Worm (Caenorhabditis elegans) whole organism, young adult: Measurements from ENCODE around the gene Y42H9AR.2.

Experiments used
- B0019.2 ChIP-seq: fragments of 200-800 bp; sonication (Bioruptor generic); conservative IDR thresholded peaks from 2 replicates; pipeline ENCODE4 v1.3.6; 2022; ENCODE audit warnings: missing genetic modification reagents, missing genetic modification characterization, missing compliant biosample characterization
- B0035.1 ChIP-seq: sonication (generic microtip); optimal IDR thresholded peaks from 2 replicates; lab custom pipeline; 2016; ENCODE audit warnings: missing genetic modification characterization, mild to moderate bottlenecking, missing compliant biosample characterization, missing genotype, missing genetic modification reagents
- C06A6.2 ChIP-seq: fragments of 200-800 bp; sonication (Bioruptor generic); conservative IDR thresholded peaks from 2 replicates; pipeline ENCODE4 v1.3.6; 2022; ENCODE audit warnings: missing genetic modification characterization, missing compliant biosample characterization
- C17E4.6 ChIP-seq: fragments of 200-800 bp; sonication (Bioruptor generic); IDR thresholded peaks from 2 replicates; pipeline ENCODE4 v1.3.6; 2022; ENCODE audit warnings: missing genetic modification reagents, missing genetic modification characterization, missing compliant biosample characterization
- F49E8.2 ChIP-seq: sonication (generic microtip); optimal IDR thresholded peaks from 3 replicates; lab custom pipeline; 2017; ENCODE audit warnings: missing genetic modification characterization, mild to moderate bottlenecking, missing compliant biosample characterization, antibody characterized with exemption, moderate library complexity; ENCODE audit not compliant: insufficient read depth
- F52B5.7 ChIP-seq: sonication (generic microtip); optimal IDR thresholded peaks from 2 replicates; lab custom pipeline; 2016; ENCODE audit warnings: mild to moderate bottlenecking, missing genetic modification characterization, missing compliant biosample characterization
- T07F8.4 ChIP-seq: sonication (generic microtip); optimal IDR thresholded peaks from 2 replicates; lab custom pipeline; 2016; ENCODE audit warnings: mild to moderate bottlenecking, missing genetic modification characterization, moderate library complexity, missing compliant biosample characterization
- Y56A3A.18 ChIP-seq: fragments of 200-800 bp; sonication (Bioruptor generic); IDR thresholded peaks from 2 replicates; pipeline ENCODE4 v1.3.6; 2022; ENCODE audit warnings: missing genetic modification reagents, missing genetic modification characterization, missing compliant biosample characterization
- Y79H2A.3 ChIP-seq: fragments of 200-800 bp; sonication (Bioruptor generic); conservative IDR thresholded peaks from 2 replicates; pipeline ENCODE4 v1.3.6; 2022; ENCODE audit warnings: missing genetic modification reagents, missing genetic modification characterization, missing compliant biosample characterization
- athp-1 ChIP-seq: sonication (generic microtip); optimal IDR thresholded peaks from 2 replicates; lab custom pipeline; 2017; ENCODE audit warnings: mild to moderate bottlenecking, missing genetic modification characterization, missing compliant biosample characterization
- attf-5 ChIP-seq: fragments of 200-800 bp; sonication (Bioruptor generic); optimal IDR thresholded peaks from 2 replicates; lab custom pipeline; 2018; ENCODE audit warnings: mild to moderate bottlenecking, missing genetic modification characterization, missing compliant biosample characterization
- attf-6 ChIP-seq: fragments of 200-800 bp; sonication (Bioruptor generic); IDR thresholded peaks from 2 replicates; pipeline ENCODE4 v1.3.6; 2022; ENCODE audit warnings: missing genetic modification reagents, missing genetic modification characterization, missing compliant biosample characterization
- ccch-3 ChIP-seq: fragments of 200-800 bp; sonication (Bioruptor generic); optimal IDR thresholded peaks from 2 replicates; lab custom pipeline; 2018; ENCODE audit warnings: mild to moderate bottlenecking, missing genetic modification characterization, missing compliant biosample characterization
- ceh-100 ChIP-seq: fragments of 200-800 bp; sonication (Bioruptor generic); IDR thresholded peaks from 2 replicates; pipeline ENCODE4 v1.3.6; 2022; ENCODE audit warnings: missing genetic modification reagents, missing genetic modification characterization, missing compliant biosample characterization
- ceh-79 ChIP-seq: sonication (generic microtip); optimal IDR thresholded peaks from 2 replicates; lab custom pipeline; 2017; ENCODE audit warnings: mild to moderate bottlenecking, missing genetic modification characterization, missing compliant biosample characterization
- ceh-91 ChIP-seq: fragments of 200-800 bp; sonication (Bioruptor generic); IDR thresholded peaks from 2 replicates; pipeline ENCODE4 v1.3.6; 2022; ENCODE audit warnings: missing genetic modification reagents, missing genetic modification characterization, missing compliant biosample characterization
- die-1 ChIP-seq: sonication (generic microtip); optimal IDR thresholded peaks from 2 replicates; lab custom pipeline; 2016; ENCODE audit warnings: missing genotype, mild to moderate bottlenecking, missing genetic modification characterization, missing compliant biosample characterization
- dox-1 ChIP-seq: fragments of 200-800 bp; sonication (Bioruptor generic); IDR thresholded peaks from 2 replicates; pipeline ENCODE4 v1.3.6; 2022; ENCODE audit warnings: missing genetic modification reagents, missing genetic modification characterization, missing compliant biosample characterization
- efl-1 ChIP-seq: fragments of 150-350 bp; optimal IDR thresholded peaks from 2 replicates; lab custom pipeline; 2014; ENCODE audit warnings: missing biosample characterization, missing genetic modification reagents, missing genetic modification characterization
- egrh-3 ChIP-seq: fragments of 200-800 bp; sonication (Bioruptor generic); IDR thresholded peaks from 2 replicates; pipeline ENCODE4 v1.3.6; 2022; ENCODE audit warnings: missing genetic modification reagents, missing genetic modification characterization, missing compliant biosample characterization
- ets-4 ChIP-seq: fragments of 200-800 bp; sonication (Bioruptor generic); optimal IDR thresholded peaks from 2 replicates; lab custom pipeline; 2018; ENCODE audit warnings: mild to moderate bottlenecking, missing genetic modification characterization, missing compliant biosample characterization
- gei-17 ChIP-seq: fragments of 200-800 bp; sonication (Bioruptor generic); optimal IDR thresholded peaks from 2 replicates; lab custom pipeline; 2018; ENCODE audit warnings: mild to moderate bottlenecking, missing genetic modification characterization, missing compliant biosample characterization
- hlh-12 ChIP-seq: sonication (generic microtip); optimal IDR thresholded peaks from 2 replicates; lab custom pipeline; 2016; ENCODE audit warnings: missing genetic modification characterization, missing compliant biosample characterization
- hrde-1 ChIP-seq: sonication (generic microtip); optimal IDR thresholded peaks from 2 replicates; lab custom pipeline; 2016; ENCODE audit warnings: missing genetic modification characterization, mild to moderate bottlenecking, missing compliant biosample characterization, moderate library complexity, missing genotype, missing genetic modification reagents, borderline replicate concordance
- lin-26 ChIP-seq: fragments of 200-800 bp; sonication (Bioruptor generic); IDR thresholded peaks from 2 replicates; pipeline ENCODE4 v1.3.6; 2022; ENCODE audit warnings: missing genetic modification reagents, missing genetic modification characterization, missing compliant biosample characterization
- lin-54 ChIP-seq: fragments of 200-800 bp; sonication (Bioruptor generic); optimal IDR thresholded peaks from 2 replicates; lab custom pipeline; 2018; ENCODE audit warnings: mild to moderate bottlenecking, missing genetic modification characterization, missing compliant biosample characterization
- lir-1 ChIP-seq: fragments of 200-800 bp; sonication (Bioruptor generic); conservative IDR thresholded peaks from 2 replicates; pipeline ENCODE4 v1.3.6; 2022; ENCODE audit warnings: missing genetic modification reagents, missing genetic modification characterization, missing compliant biosample characterization
- lsl-1 ChIP-seq: fragments of 200-800 bp; sonication (Bioruptor generic); optimal IDR thresholded peaks from 2 replicates; lab custom pipeline; 2018; ENCODE audit warnings: mild to moderate bottlenecking, missing genetic modification characterization, moderate library complexity, missing compliant biosample characterization
- madf-6 ChIP-seq: fragments of 200-800 bp; sonication (Bioruptor generic); IDR thresholded peaks from 2 replicates; pipeline ENCODE4 v1.3.6; 2022; ENCODE audit warnings: missing genetic modification reagents, missing genetic modification characterization, missing compliant biosample characterization
- nfya-1 ChIP-seq: sonication (generic microtip); optimal IDR thresholded peaks from 2 replicates; lab custom pipeline; 2017; ENCODE audit warnings: antibody characterized with exemption, missing compliant biosample characterization, missing genetic modification characterization, borderline replicate concordance; ENCODE audit not compliant: insufficient read depth
- nfya-2 ChIP-seq: fragments of 200-800 bp; sonication (Bioruptor generic); IDR thresholded peaks from 2 replicates; pipeline ENCODE4 v1.3.6; 2022; ENCODE audit warnings: missing genetic modification reagents, missing genetic modification characterization, missing compliant biosample characterization
- nhr-120 ChIP-seq: fragments of 200-800 bp; sonication (Bioruptor generic); IDR thresholded peaks from 2 replicates; pipeline ENCODE4 v1.3.6; 2022; ENCODE audit warnings: missing genetic modification characterization, missing compliant biosample characterization
- nhr-80 ChIP-seq: sonication (generic microtip); optimal IDR thresholded peaks from 2 replicates; lab custom pipeline; 2016; ENCODE audit warnings: missing genetic modification characterization, missing compliant biosample characterization
- rcor-1 ChIP-seq: fragments of 200-800 bp; sonication (Bioruptor generic); IDR thresholded peaks from 2 replicates; pipeline ENCODE4 v1.3.6; 2022; ENCODE audit warnings: missing genetic modification reagents, missing genetic modification characterization, missing compliant biosample characterization
- rec-8 ChIP-seq, 2 experiments: sonication (generic microtip); optimal IDR thresholded peaks; 2 replicates each; lab custom pipeline; 2016; ENCODE audit warnings: mild to moderate bottlenecking in 2 of 2, missing genetic modification characterization in 2 of 2, missing genetic modification reagents in 2 of 2, missing genotype in 2 of 2, missing biosample characterization in 1 of 2, missing compliant biosample characterization in 1 of 2, moderate library complexity in 1 of 2
- rpc-1 ChIP-seq, 2 experiments: fragments of 150-350 bp in 1 of 2; sonication (generic microtip) in 1 of 2; optimal IDR thresholded peaks; 2 replicates each; lab custom pipeline; 2014 to 2018; ENCODE audit warnings: missing biosample characterization in 1 of 2, missing genetic modification characterization in 1 of 2, missing genetic modification reagents in 1 of 2, missing genotype in 1 of 2
- sea-2 ChIP-seq: fragments of 200-800 bp; sonication (Bioruptor generic); IDR thresholded peaks from 2 replicates; pipeline ENCODE4 v1.3.6; 2022; ENCODE audit warnings: missing genetic modification characterization, missing compliant biosample characterization
- snpc-1.1 ChIP-seq: sonication (generic microtip); optimal IDR thresholded peaks from 2 replicates; lab custom pipeline; 2017; ENCODE audit warnings: missing genetic modification characterization, mild to moderate bottlenecking, missing compliant biosample characterization, antibody characterized with exemption, moderate library complexity, missing genotype, missing genetic modification reagents; ENCODE audit not compliant: insufficient read depth
- snpc-1.3 ChIP-seq: sonication (generic microtip); optimal IDR thresholded peaks from 2 replicates; lab custom pipeline; 2017; ENCODE audit warnings: missing genetic modification characterization, mild to moderate bottlenecking, missing compliant biosample characterization, antibody characterized with exemption, moderate library complexity, missing genotype, missing genetic modification reagents; ENCODE audit not compliant: insufficient read depth
- snpc-3.4 ChIP-seq: sonication (generic microtip); optimal IDR thresholded peaks from 2 replicates; lab custom pipeline; 2017; ENCODE audit warnings: missing genetic modification characterization, mild to moderate bottlenecking, missing compliant biosample characterization, antibody characterized with exemption, moderate library complexity, missing genotype, missing genetic modification reagents
- unc-130 ChIP-seq: sonication (generic microtip); optimal IDR thresholded peaks from 2 replicates; lab custom pipeline; 2016; ENCODE audit warnings: missing genetic modification reagents, missing genetic modification characterization, missing compliant biosample characterization
- unc-62 ChIP-seq: fragments of 150-350 bp; optimal IDR thresholded peaks from 2 replicates; lab custom pipeline; 2014; ENCODE audit warnings: missing biosample characterization, missing genetic modification reagents, missing genetic modification characterization
- ztf-22 ChIP-seq: fragments of 200-800 bp; sonication (Bioruptor generic); optimal IDR thresholded peaks from 2 replicates; lab custom pipeline; 2018; ENCODE audit warnings: mild to moderate bottlenecking, missing genetic modification characterization, moderate library complexity, missing compliant biosample characterization

Gene Y42H9AR.2

ce11 chrIV:8099601-8100000 lies at the start of gene Y42H9AR.2:
TSS of gene Y42H9AR.2 (plus strand) at chrIV:8099901.
- TF ChIP-seq ztf-22 (GFP tag; lab: Kevin White, UChicago) (no peak), attf-6 (GFP tag; lab: Robert Waterston, UW) (no peak), C06A6.2 (GFP tag; lab: Robert Waterston, UW) (no peak), ceh-100 (no peak)

- no peak for TF ChIP-seq Y56A3A.18 (GFP tag; lab: Robert Waterston, UW)
These were observed 47.0 kb upstream of the Y42H9AR.2 start for ce11 chrIV:8052694-8053093.

ce11 chrIV:8053955-8054354 lies 45.7 kb upstream of the Y42H9AR.2 start:
- TF ChIP-seq F49E8.2 (tag; lab: Kevin White, UChicago) (no peak), lsl-1 (GFP tag; lab: Kevin White, UChicago) (no peak), egrh-3 (GFP tag; lab: Robert Waterston, UW) (no peak), hrde-1 (no peak), F52B5.7 (tag; lab: Kevin White, UChicago) (no peak), lin-26 (no peak)

ce11 chrIV:8061267-8061666 lies 38.4 kb upstream of the Y42H9AR.2 start:
- TF ChIP-seq lir-1: no peak
- no peak for TF ChIP-seq rec-8 (tag; optimal IDR thresholded peaks at IDR 0.05; lab: Kevin White, UChicago)
- no peak for TF ChIP-seq hlh-12 (tag; lab: Kevin White, UChicago)
- TF ChIP-seq nfya-2 (GFP tag; lab: Robert Waterston, UW): no peak
- no peak for TF ChIP-seq Y79H2A.3 (GFP tag; lab: Robert Waterston, UW)
- TF ChIP-seq dox-1 (GFP tag; lab: Robert Waterston, UW): no peak
- no peak for TF ChIP-seq unc-130 (GFP tag; lab: Kevin White, UChicago)
- TF ChIP-seq B0035.1 (tag; lab: Kevin White, UChicago): no peak
- TF ChIP-seq snpc-1.3 (tag; lab: Kevin White, UChicago): peak; percentile 6
- TF ChIP-seq athp-1 (tag; lab: Kevin White, UChicago): no peak
- no peak for TF ChIP-seq nfya-1
- no peak for TF ChIP-seq attf-5
- TF ChIP-seq die-1: no peak
- no peak for TF ChIP-seq unc-62
- no peak for TF ChIP-seq sea-2 (GFP tag; lab: Robert Waterston, UW)
- TF ChIP-seq rpc-1 (optimal IDR thresholded peaks at IDR 0.05; lab: Kevin White, UChicago): no peak
- TF ChIP-seq rpc-1 (tag; optimal IDR thresholded peaks at IDR 0.05; lab: Kevin White, UChicago): no peak
- TF ChIP-seq nhr-120 (GFP tag; lab: Robert Waterston, UW): no peak
- TF ChIP-seq madf-6 (GFP tag; lab: Robert Waterston, UW): no peak; the same call in 1 of the 2 replicates
- no peak for TF ChIP-seq gei-17 (GFP tag; lab: Kevin White, UChicago)
- TF ChIP-seq lin-54 (GFP tag; lab: Kevin White, UChicago): no peak
- no peak for TF ChIP-seq T07F8.4 (tag; lab: Kevin White, UChicago)
- peak; percentile 78 for TF ChIP-seq ceh-91 (GFP tag; lab: Robert Waterston, UW)
- TF ChIP-seq C17E4.6 (GFP tag; lab: Robert Waterston, UW): no peak
- no peak for TF ChIP-seq ccch-3 (GFP tag; lab: Kevin White, UChicago)
- peak; percentile 60 for TF ChIP-seq snpc-3.4 (tag; lab: Kevin White, UChicago)
- TF ChIP-seq rcor-1 (GFP tag; lab: Robert Waterston, UW): peak; percentile 42; the same call in 1 of the 2 replicates
- no peak for TF ChIP-seq B0019.2 (GFP tag; lab: Robert Waterston, UW)
- no peak for TF ChIP-seq snpc-1.1
- TF ChIP-seq nhr-80 (tag; lab: Kevin White, UChicago): no peak
- no peak for TF ChIP-seq ceh-79 (tag; lab: Kevin White, UChicago)
- TF ChIP-seq ets-4 (GFP tag; lab: Kevin White, UChicago): no peak
- TF ChIP-seq efl-1 (GFP tag; lab: Kevin White, UChicago): peak; percentile 86
